Worm (Caenorhabditis elegans) whole organism, L4 larva: ENCODE results near the gene K11H12.5.

Experiments used
- D1046.2 ChIP-seq: fragments of 200-800 bp; sonication (Bioruptor generic); IDR thresholded peaks from 2 replicates; pipeline ENCODE4 v1.3.6; 2022; ENCODE audit warnings: missing genetic modification characterization, missing compliant biosample characterization
- F44E2.7 ChIP-seq: fragments of 200-800 bp; sonication (Bioruptor generic); IDR thresholded peaks from 2 replicates; pipeline ENCODE4 v2.1.2; 2022; ENCODE audit warnings: missing genetic modification characterization, missing compliant biosample characterization
- T20F7.1 ChIP-seq: fragments of 200-800 bp; sonication (Bioruptor generic); optimal IDR thresholded peaks from 2 replicates; lab custom pipeline; 2018; ENCODE audit warnings: mild to moderate bottlenecking, missing genetic modification characterization, missing compliant biosample characterization
- Y75B8A.6 ChIP-seq: fragments of 200-800 bp; sonication (Bioruptor generic); IDR thresholded peaks from 2 replicates; pipeline ENCODE4 v1.3.6; 2022; ENCODE audit warnings: missing genetic modification reagents, missing genetic modification characterization, missing compliant biosample characterization
- ZK337.2 ChIP-seq: fragments of 200-800 bp; sonication (Bioruptor generic); IDR thresholded peaks from 2 replicates; pipeline ENCODE4 v1.3.6; 2022; ENCODE audit warnings: missing genetic modification reagents, missing genetic modification characterization, missing compliant biosample characterization
- aha-1 ChIP-seq: fragments of 150-350 bp; peaks from one replicate; lab custom pipeline; 2014; ENCODE audit warnings: missing biosample characterization, missing genetic modification characterization
- aly-2 ChIP-seq: sonication (generic microtip); optimal IDR thresholded peaks from 2 replicates; lab custom pipeline; 2018; ENCODE audit warnings: missing biosample characterization, missing genetic modification characterization
- attf-4 ChIP-seq: sonication (generic microtip); optimal IDR thresholded peaks from 3 replicates; lab custom pipeline; 2017; ENCODE audit warnings: missing biosample characterization, missing genetic modification characterization
- ceh-28 ChIP-seq: fragments of 150-350 bp; optimal IDR thresholded peaks from 2 replicates; lab custom pipeline; 2014; ENCODE audit warnings: missing biosample characterization, missing genetic modification reagents, missing genetic modification characterization
- ceh-44 ChIP-seq: fragments of 200-800 bp; sonication (Bioruptor generic); IDR thresholded peaks from 2 replicates; pipeline ENCODE4 v1.3.6; 2022; ENCODE audit warnings: missing genetic modification reagents, missing genetic modification characterization, missing compliant biosample characterization
- ceh-82 ChIP-seq: sonication (generic microtip); optimal IDR thresholded peaks from 2 replicates; lab custom pipeline; 2017; ENCODE audit warnings: missing biosample characterization, missing genetic modification characterization
- daf-19 ChIP-seq: fragments of 200-800 bp; sonication (Bioruptor generic); conservative IDR thresholded peaks from 2 replicates; pipeline ENCODE4 v1.3.6; 2022; ENCODE audit warnings: missing genetic modification characterization, missing compliant biosample characterization
- dmd-6 ChIP-seq: fragments of 200-800 bp; sonication (Bioruptor generic); IDR thresholded peaks from 2 replicates; pipeline ENCODE4 v1.3.6; 2022; ENCODE audit warnings: missing genetic modification reagents, missing genetic modification characterization, missing compliant biosample characterization
- dmd-8 ChIP-seq: fragments of 200-800 bp; sonication (Bioruptor generic); IDR thresholded peaks from 2 replicates; pipeline ENCODE4 v1.3.6; 2022; ENCODE audit warnings: missing genetic modification characterization, missing compliant biosample characterization
- dpl-1 ChIP-seq: fragments of 150-350 bp; optimal IDR thresholded peaks from 2 replicates; lab custom pipeline; 2014; ENCODE audit warnings: missing biosample characterization, missing genetic modification reagents, missing genetic modification characterization
- dve-1 ChIP-seq: sonication (generic microtip); optimal IDR thresholded peaks from 2 replicates; lab custom pipeline; 2017; ENCODE audit warnings: antibody characterized with exemption, mild to moderate bottlenecking, missing genetic modification characterization, missing compliant biosample characterization; ENCODE audit not compliant: insufficient read depth
- egl-27 ChIP-seq: sonication (generic microtip); optimal IDR thresholded peaks from 3 replicates; lab custom pipeline; 2017; ENCODE audit warnings: missing biosample characterization, missing genetic modification reagents, missing genetic modification characterization
- egl-43 ChIP-seq: fragments of 200-800 bp; sonication (Bioruptor generic); IDR thresholded peaks from 2 replicates; pipeline ENCODE4 v1.3.6; 2022; ENCODE audit warnings: missing genetic modification reagents, missing genetic modification characterization, missing compliant biosample characterization
- fos-1 ChIP-seq: fragments of 150-350 bp; optimal IDR thresholded peaks from 2 replicates; lab custom pipeline; 2014; ENCODE audit warnings: missing biosample characterization, missing genetic modification characterization
- gei-8 ChIP-seq: fragments of 200-800 bp; sonication (Bioruptor generic); optimal IDR thresholded peaks from 2 replicates; lab custom pipeline; 2018; ENCODE audit warnings: mild to moderate bottlenecking, missing genetic modification characterization, missing compliant biosample characterization
- hlh-30 ChIP-seq: sonication (generic microtip); optimal IDR thresholded peaks from 2 replicates; lab custom pipeline; 2017; ENCODE audit warnings: antibody characterized with exemption, mild to moderate bottlenecking, missing genetic modification characterization, missing compliant biosample characterization; ENCODE audit not compliant: insufficient read depth
- jun-1 ChIP-seq: fragments of 150-350 bp; optimal IDR thresholded peaks from 2 replicates; lab custom pipeline; 2014; ENCODE audit warnings: missing biosample characterization, missing genetic modification reagents, missing genetic modification characterization
- lim-7 ChIP-seq: fragments of 200-800 bp; sonication (Bioruptor generic); IDR thresholded peaks from 2 replicates; pipeline ENCODE4 v1.3.6; 2022; ENCODE audit warnings: missing genetic modification characterization, missing compliant biosample characterization
- lin-15B ChIP-seq: fragments of 150-350 bp; sonication (generic microtip); optimal IDR thresholded peaks from 3 replicates; lab custom pipeline; 2014; ENCODE audit warnings: missing biosample characterization, missing genetic modification characterization
- lin-38 ChIP-seq: fragments of 200-800 bp; sonication (Bioruptor generic); IDR thresholded peaks from 2 replicates; pipeline ENCODE4 v1.3.6; 2022; ENCODE audit warnings: missing genetic modification reagents, missing genetic modification characterization, missing compliant biosample characterization
- lsy-2 ChIP-seq, 2 experiments: fragments of 150-350 bp in 1 of 2; sonication (generic microtip) in 1 of 2; optimal IDR thresholded peaks; 2 replicates each; lab custom pipeline; 2014 to 2017; ENCODE audit warnings: missing biosample characterization in 2 of 2, missing genetic modification characterization in 2 of 2
- mdl-1 ChIP-seq, 2 experiments: fragments of 150-350 bp in 1 of 2; sonication (generic microtip) in 1 of 2; optimal IDR thresholded peaks; 2 replicates each; lab custom pipeline; 2014 to 2017; ENCODE audit warnings: missing biosample characterization in 2 of 2, missing genetic modification characterization in 2 of 2
- mdt-29 ChIP-seq: fragments of 200-800 bp; sonication (Bioruptor generic); IDR thresholded peaks from 2 replicates; pipeline ENCODE4 v1.3.6; 2022; ENCODE audit warnings: missing genetic modification reagents, missing genetic modification characterization, missing compliant biosample characterization
- mes-2 ChIP-seq: sonication (generic microtip); optimal IDR thresholded peaks from 2 replicates; lab custom pipeline; 2016; ENCODE audit warnings: missing genotype, mild to moderate bottlenecking, missing genetic modification characterization, missing compliant biosample characterization; ENCODE audit not compliant: poor library complexity, severe bottlenecking
- mxl-2 ChIP-seq: fragments of 200-800 bp; sonication (Bioruptor generic); conservative IDR thresholded peaks from 2 replicates; pipeline ENCODE4 v1.3.6; 2022; ENCODE audit warnings: missing genetic modification reagents, missing genetic modification characterization, missing compliant biosample characterization
- nhr-10 ChIP-seq: fragments of 150-350 bp; optimal IDR thresholded peaks from 2 replicates; lab custom pipeline; 2014; ENCODE audit warnings: missing biosample characterization, missing genetic modification characterization
- nhr-11 ChIP-seq: fragments of 150-350 bp; optimal IDR thresholded peaks from 2 replicates; lab custom pipeline; 2014; ENCODE audit warnings: missing biosample characterization, missing genetic modification characterization
- nhr-111 ChIP-seq: fragments of 200-800 bp; sonication (Bioruptor generic); optimal IDR thresholded peaks from 2 replicates; lab custom pipeline; 2018; ENCODE audit warnings: mild to moderate bottlenecking, missing genetic modification characterization, missing compliant biosample characterization
- nhr-237 ChIP-seq: sonication (generic microtip); optimal IDR thresholded peaks from 2 replicates; lab custom pipeline; 2017; ENCODE audit warnings: missing biosample characterization, missing genetic modification characterization
- nhr-25 ChIP-seq: sonication (generic microtip); optimal IDR thresholded peaks from 2 replicates; lab custom pipeline; 2017; ENCODE audit warnings: missing genetic modification characterization, mild to moderate bottlenecking, missing compliant biosample characterization, antibody characterized with exemption, moderate library complexity, borderline replicate concordance; ENCODE audit not compliant: insufficient read depth
- nhr-28 ChIP-seq: fragments of 150-350 bp; optimal IDR thresholded peaks from 2 replicates; lab custom pipeline; 2014; ENCODE audit warnings: missing biosample characterization, missing genetic modification characterization
- nhr-41 ChIP-seq: fragments of 200-800 bp; sonication (Bioruptor generic); IDR thresholded peaks from 2 replicates; pipeline ENCODE4 v1.3.6; 2022; ENCODE audit warnings: missing genetic modification reagents, missing genetic modification characterization, missing compliant biosample characterization
- nhr-48 ChIP-seq: sonication (generic microtip); optimal IDR thresholded peaks from 2 replicates; lab custom pipeline; 2016; ENCODE audit warnings: mild to moderate bottlenecking, missing genetic modification characterization, missing compliant biosample characterization
- nhr-76 ChIP-seq: fragments of 150-350 bp; optimal IDR thresholded peaks from 2 replicates; lab custom pipeline; 2014; ENCODE audit warnings: missing biosample characterization, missing genetic modification characterization
- nhr-77 ChIP-seq: fragments of 150-350 bp; optimal IDR thresholded peaks from 2 replicates; lab custom pipeline; 2014; ENCODE audit warnings: missing biosample characterization, missing genetic modification characterization
- php-3 ChIP-seq: fragments of 200-800 bp; sonication (Bioruptor generic); IDR thresholded peaks from 2 replicates; pipeline ENCODE4 v1.3.6; 2022; ENCODE audit warnings: missing genetic modification reagents, missing genetic modification characterization, missing compliant biosample characterization
- rbr-2 ChIP-seq: sonication (generic microtip); optimal IDR thresholded peaks from 2 replicates; lab custom pipeline; 2016; ENCODE audit warnings: missing genotype, missing genetic modification characterization, missing compliant biosample characterization
- saeg-2 ChIP-seq: fragments of 200-800 bp; sonication (Bioruptor generic); IDR thresholded peaks from 2 replicates; pipeline ENCODE4 v1.3.6; 2022; ENCODE audit warnings: missing genetic modification reagents, missing genetic modification characterization, missing compliant biosample characterization
- set-16 ChIP-seq: fragments of 200-800 bp; sonication (Bioruptor generic); IDR thresholded peaks from 2 replicates; pipeline ENCODE4 v1.3.6; 2022; ENCODE audit warnings: missing genetic modification reagents, missing genetic modification characterization, missing compliant biosample characterization
- skn-1 ChIP-seq: fragments of 150-350 bp; optimal IDR thresholded peaks from 2 replicates; lab custom pipeline; 2014; ENCODE audit warnings: missing biosample characterization, missing genetic modification characterization
- snpc-1.2 ChIP-seq: fragments of 200-800 bp; sonication (Bioruptor generic); IDR thresholded peaks from 2 replicates; pipeline ENCODE4 v1.3.6; 2022; ENCODE audit warnings: missing genetic modification reagents, missing genetic modification characterization, missing compliant biosample characterization
- snpc-4 ChIP-seq: fragments of 150-350 bp; optimal IDR thresholded peaks from 2 replicates; lab custom pipeline; 2014; ENCODE audit warnings: missing biosample characterization, missing genetic modification characterization
- spr-3 ChIP-seq: fragments of 200-800 bp; sonication (Bioruptor generic); optimal IDR thresholded peaks from 2 replicates; lab custom pipeline; 2018; ENCODE audit warnings: mild to moderate bottlenecking, missing genetic modification characterization, missing compliant biosample characterization
- unc-62 ChIP-seq, 3 experiments: fragments of 150-350 bp in 1 of 3; sonication (generic microtip); optimal IDR thresholded peaks in 2 of 3; peaks in 1 of 3; 1 replicate in 1 of 3; 2 replicates in 2 of 3; lab custom pipeline; 2014 to 2017; ENCODE audit warnings: missing biosample characterization in 3 of 3, missing genetic modification characterization in 3 of 3, missing genetic modification reagents in 3 of 3, missing genotype in 1 of 3
- zag-1 ChIP-seq: fragments of 150-350 bp; optimal IDR thresholded peaks from 2 replicates; lab custom pipeline; 2014; ENCODE audit warnings: missing biosample characterization, missing genetic modification characterization
- zfp-3 ChIP-seq: fragments of 200-800 bp; sonication (Bioruptor generic); conservative IDR thresholded peaks from 2 replicates; pipeline ENCODE4 v1.3.6; 2022; ENCODE audit warnings: missing genetic modification reagents, missing genetic modification characterization, missing compliant biosample characterization
- zip-11 ChIP-seq: fragments of 200-800 bp; sonication (Bioruptor generic); IDR thresholded peaks from 2 replicates; pipeline ENCODE4 v1.3.6; 2022; ENCODE audit warnings: missing genetic modification characterization, missing compliant biosample characterization

Gene K11H12.5

ce11 chrIV:657932-658331 lies 18.4 kb upstream of the K11H12.5 start:
- TF ChIP-seq zip-11 (GFP tag; lab: Robert Waterston, UW) (no peak), hlh-30 (tag; lab: Kevin White, UChicago) (peak; percentile 60), php-3 (GFP tag; lab: Robert Waterston, UW) (no peak), nhr-28 (tag; lab: Kevin White, UChicago) (no peak), snpc-1.2 (GFP tag; lab: Robert Waterston, UW) (peak; percentile 48; the same call in 1 of the 2 replicates), nhr-41 (GFP tag; lab: Robert Waterston, UW) (no peak), egl-43 (GFP tag; lab: Robert Waterston, UW) (peak; percentile 66; the same call in 1 of the 2 replicates), ceh-44 (GFP tag; lab: Robert Waterston, UW) (no peak), gei-8 (GFP tag; lab: Kevin White, UChicago) (no peak), fos-1 (tag; lab: Kevin White, UChicago) (no peak), attf-4 (no peak), skn-1 (tag; lab: Kevin White, UChicago) (no peak), mxl-2 (no peak), lin-38 (GFP tag; lab: Robert Waterston, UW) (peak; percentile 69), saeg-2 (no peak), Y75B8A.6 (GFP tag; lab: Robert Waterston, UW) (no peak), mes-2 (tag; lab: Kevin White, UChicago) (peak; percentile 78), egl-27 (tag; lab: Kevin White, UChicago) (no peak), D1046.2 (GFP tag; lab: Robert Waterston, UW) (no peak), ZK337.2 (GFP tag; lab: Robert Waterston, UW) (no peak), dpl-1 (GFP tag; lab: Kevin White, UChicago) (no peak), nhr-10 (no peak), nhr-76 (tag; lab: Kevin White, UChicago) (no peak), nhr-111 (no peak), ceh-28 (tag; lab: Kevin White, UChicago) (no peak), zfp-3 (GFP tag; lab: Robert Waterston, UW) (no peak), zag-1 (tag; lab: Kevin White, UChicago) (no peak), snpc-4 (peak; percentile 92), unc-62 (GFP tag; optimal IDR thresholded peaks at IDR 0.05 in 1 of 2; lab: Kevin White, UChicago) (no peak), unc-62 (tag; optimal IDR thresholded peaks at IDR 0.05; lab: Kevin White, UChicago) (no peak), rbr-2 (no peak), lsy-2 (tag; optimal IDR thresholded peaks at IDR 0.05; lab: Kevin White, UChicago) (peak in 1 of 2 experiments; percentile 72), nhr-25 (tag; lab: Kevin White, UChicago) (no peak), lin-15B (tag; lab: Kevin White, UChicago) (no peak), ceh-82 (tag; lab: Kevin White, UChicago) (no peak), jun-1 (tag; lab: Kevin White, UChicago) (no peak), nhr-77 (tag; lab: Kevin White, UChicago) (no peak), aly-2 (no peak), F44E2.7 (no peak), set-16 (GFP tag; lab: Robert Waterston, UW) (peak; percentile 44), mdt-29 (GFP tag; lab: Robert Waterston, UW) (no peak), mdl-1 (tag; optimal IDR thresholded peaks at IDR 0.05; lab: Kevin White, UChicago) (peak in 1 of 2 experiments; percentile 32), nhr-48 (tag; lab: Kevin White, UChicago) (no peak), T20F7.1 (GFP tag; lab: Kevin White, UChicago) (no peak), dmd-6 (GFP tag; lab: Robert Waterston, UW) (peak; percentile 29; the same call in 1 of the 2 replicates), nhr-11 (peak; percentile 3), daf-19 (GFP tag; lab: Robert Waterston, UW) (no peak), dve-1 (tag; lab: Kevin White, UChicago) (peak; percentile 39), nhr-237 (no peak), spr-3 (GFP tag; lab: Kevin White, UChicago) (no peak), dmd-8 (GFP tag; lab: Robert Waterston, UW) (0 out of 2 replicates have a peak, but pooled peaks have one; percentile 52), lim-7 (no peak), aha-1 (tag; lab: Kevin White, UChicago) (peak; percentile 58)
